Worm (Caenorhabditis elegans): ENCODE results near the gene Y38E10A.1.

Y38E10A.1 gene

DNA sequence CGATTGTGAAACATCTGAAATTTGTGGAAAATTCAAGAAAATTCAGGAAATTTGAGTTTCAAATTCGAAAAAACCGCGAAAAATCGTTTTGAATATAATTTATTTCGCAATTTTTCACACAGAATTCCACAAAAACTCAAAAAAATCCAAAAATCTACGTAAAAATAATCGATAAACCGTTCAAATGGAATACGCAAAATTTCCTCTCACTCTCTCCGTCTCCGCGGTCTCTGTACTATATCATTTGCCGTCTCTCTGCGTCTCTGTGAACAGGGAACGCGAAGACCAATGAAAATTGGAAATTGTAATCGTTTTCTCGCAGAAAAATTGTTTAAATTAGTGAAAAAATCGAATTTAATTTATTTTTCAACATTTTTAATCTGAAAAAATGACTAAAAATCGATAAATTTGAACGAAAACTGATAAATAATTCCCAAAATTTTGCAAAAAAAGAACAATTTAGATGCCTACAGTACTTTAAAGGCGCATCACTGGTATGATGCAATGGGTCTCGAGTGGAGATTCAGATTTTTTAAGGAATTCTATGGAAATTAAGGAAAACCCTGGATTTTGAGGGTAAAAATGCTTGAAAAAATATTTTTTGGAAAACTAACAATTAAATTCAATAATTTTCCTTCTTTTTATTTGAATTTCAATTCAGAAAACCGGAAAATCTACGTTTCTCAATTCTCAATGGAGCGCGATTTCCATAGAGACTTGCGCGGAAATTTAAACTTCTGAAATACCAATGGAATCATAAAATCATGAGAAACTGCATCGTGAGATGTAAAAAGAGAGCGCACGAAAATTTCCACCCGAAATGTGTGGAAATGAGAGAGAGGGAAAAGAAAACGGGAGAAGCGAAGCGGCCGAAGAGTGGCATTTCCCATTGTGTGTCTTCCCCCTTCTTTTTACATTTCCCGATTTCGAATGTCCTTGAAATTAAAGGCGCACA lies 33.5 kb upstream of the Y38E10A.1 start, which contains the start of the genes ceh-100 and lips-15:
Gene ceh-100, minus strand, starts transcription at position 14 of the 955 bp plus-strand sequence.
Gene lips-15, plus strand, starts transcription at position 720 of the 955 bp plus-strand sequence.
- no peak for TF ChIP-seq C06A6.2 (GFP tag; conservative IDR thresholded peaks at IDR 0.05)
- TF ChIP-seq hsf-1 (GFP tag; IDR thresholded peaks at IDR 0.05), result no peak
- TF ChIP-seq F57C9.4 (tag; optimal IDR thresholded peaks at IDR 0.05), result no peak
- TF ChIP-seq gei-17 (GFP tag; optimal IDR thresholded peaks at IDR 0.05), result no peak
- TF ChIP-seq somi-1 (GFP tag; optimal IDR thresholded peaks at IDR 0.05), result no peak
- TF ChIP-seq attf-5 (GFP tag; optimal IDR thresholded peaks at IDR 0.05), result no peak
- peak; percentile 27 for TF ChIP-seq lin-54 (GFP tag; optimal IDR thresholded peaks at IDR 0.05)
- no peak for TF ChIP-seq ceh-79 (tag; optimal IDR thresholded peaks at IDR 0.05)
- TF ChIP-seq fkh-3 (tag; optimal IDR thresholded peaks at IDR 0.05), result no peak
- 0 out of 2 replicates have a peak, but pooled peaks have one; percentile 17 for TF ChIP-seq ceh-91 (GFP tag; IDR thresholded peaks at IDR 0.05)
- TF ChIP-seq Y67H2A.10 (GFP tag; conservative IDR thresholded peaks at IDR 0.05), result no peak
- peak; percentile 46; the same call in 1 of the 2 replicates for TF ChIP-seq D2030.7 (GFP tag; IDR thresholded peaks at IDR 0.05)
- no peak for TF ChIP-seq zim-3 (tag; optimal IDR thresholded peaks at IDR 0.05)
- TF ChIP-seq ztf-3 (GFP tag; optimal IDR thresholded peaks at IDR 0.05), result no peak
- TF ChIP-seq nhr-80 (tag; optimal IDR thresholded peaks at IDR 0.05), result no peak
- no peak for TF ChIP-seq athp-1 (tag; optimal IDR thresholded peaks at IDR 0.05)
- no peak for TF ChIP-seq lin-26 (GFP tag; IDR thresholded peaks at IDR 0.05)
- TF ChIP-seq tbx-9 (tag; optimal IDR thresholded peaks at IDR 0.05; ENCODE audit: borderline replicate concordance), result no peak
- TF ChIP-seq mcd-1 (GFP tag; IDR thresholded peaks at IDR 0.05), result peak; percentile 13; the same call in 1 of the 2 replicates
- TF ChIP-seq efl-1 (GFP tag; optimal IDR thresholded peaks at IDR 0.05), result peak; percentile 28
- peak; percentile 84 for TF ChIP-seq lsl-1 (GFP tag; optimal IDR thresholded peaks at IDR 0.05)
- 0 out of 2 replicates have a peak, but pooled peaks have one; percentile 12 for TF ChIP-seq madf-8 (GFP tag; conservative IDR thresholded peaks at IDR 0.05)
- no peak for TF ChIP-seq dpl-1 (GFP tag; optimal IDR thresholded peaks at IDR 0.05)
- no peak for TF ChIP-seq hrde-1 (tag; optimal IDR thresholded peaks at IDR 0.05; ENCODE audit: borderline replicate concordance)
- TF ChIP-seq F33H1.4 (GFP tag; IDR thresholded peaks at IDR 0.05), result peak; percentile 80
- TF ChIP-seq hlh-12 (tag; optimal IDR thresholded peaks at IDR 0.05), result no peak
- TF ChIP-seq lag-1 (GFP tag; IDR thresholded peaks at IDR 0.05), result no peak
- peak; percentile 72 for TF ChIP-seq xnd-1 (tag; optimal IDR thresholded peaks at IDR 0.05)
- TF ChIP-seq F37B4.10 (GFP tag; IDR thresholded peaks at IDR 0.05), result no peak
- peak; percentile 37; the same call in 1 of the 2 replicates for TF ChIP-seq ceh-100 (GFP tag; IDR thresholded peaks at IDR 0.05)
- peak; percentile 96 for TF ChIP-seq hmg-1.2 (GFP tag; IDR thresholded peaks at IDR 0.05)

DNA sequence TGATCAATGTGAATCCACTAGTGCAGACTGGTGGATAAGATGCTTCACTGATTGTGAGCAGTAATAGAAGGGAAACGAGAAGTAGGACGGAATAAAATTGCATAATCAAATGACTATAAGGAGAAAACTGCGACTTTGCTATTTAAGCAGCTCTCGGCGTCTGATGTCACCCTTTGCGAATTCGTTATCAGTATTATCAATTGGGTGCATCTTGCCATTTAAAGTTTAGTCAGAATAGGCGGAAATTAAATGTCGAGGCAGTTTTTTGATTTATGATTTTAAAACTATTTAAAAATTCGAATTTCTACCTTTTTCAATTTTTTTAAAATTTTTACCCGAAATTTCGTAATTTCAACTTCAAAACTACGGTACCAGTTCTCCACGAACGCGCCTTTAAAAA lies 10.5 kb upstream of the Y38E10A.1 start, which contains the start of gene clec-4:
Gene clec-4, minus strand, starts transcription at position 162 of the 400 bp plus-strand sequence.
- TF ChIP-seq nhr-80 (tag; optimal IDR thresholded peaks at IDR 0.05), result peak; percentile 45
- no peak for TF ChIP-seq rcor-1 (GFP tag; IDR thresholded peaks at IDR 0.05)

DNA sequence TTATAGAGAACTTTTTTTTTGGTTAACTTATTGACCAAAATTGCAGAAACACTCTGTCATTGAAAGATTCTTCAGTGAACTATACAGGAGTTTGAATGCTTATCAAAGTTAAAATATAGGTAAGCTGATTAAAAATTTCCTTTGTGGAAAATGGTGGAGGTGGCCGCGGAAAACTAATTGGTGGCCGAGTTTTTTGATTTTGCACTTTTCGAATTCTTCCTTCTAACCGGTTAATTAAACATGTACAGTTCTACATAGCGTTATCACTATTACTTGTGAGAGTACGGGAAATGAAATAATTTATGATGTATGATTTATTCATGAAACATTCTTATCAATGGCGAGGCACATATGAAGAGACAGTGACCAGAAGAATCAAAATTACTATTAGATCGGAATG lies 7.3 kb upstream of the Y38E10A.1 start, which contains the start of gene clec-8:
Gene clec-8, minus strand, starts transcription at position 308 of the 400 bp plus-strand sequence.
- no peak for TF ChIP-seq Y56A3A.18 (GFP tag; IDR thresholded peaks at IDR 0.05)
- peak; percentile 85 for TF ChIP-seq nhr-80 (tag; optimal IDR thresholded peaks at IDR 0.05)
- 0 out of 2 replicates have a peak, but pooled peaks have one; percentile 12 for TF ChIP-seq dox-1 (GFP tag; IDR thresholded peaks at IDR 0.05)
- no peak for TF ChIP-seq mcd-1 (GFP tag; IDR thresholded peaks at IDR 0.05)
